Worm (Caenorhabditis elegans) whole organism, mixed stage, embryonic: ENCODE measurements around the gene C16D2.1.

ENCODE experiments used
- M03D4.4 ChIP-seq: sonication (generic microtip); optimal IDR thresholded peaks from 2 replicates; lab custom pipeline; 2017; ENCODE audit warnings: mild to moderate bottlenecking, missing genetic modification characterization, missing compliant biosample characterization
- bed-3 ChIP-seq: fragments of 200-800 bp; sonication (Bioruptor generic); optimal IDR thresholded peaks from 3 replicates; lab custom pipeline; 2018; ENCODE audit warnings: mild to moderate bottlenecking, missing genetic modification characterization, moderate library complexity, missing compliant biosample characterization
- blmp-1 ChIP-seq: fragments of 150-350 bp; optimal IDR thresholded peaks from 2 replicates; lab custom pipeline; 2014; ENCODE audit warnings: missing biosample characterization, missing genetic modification characterization
- ceh-39 ChIP-seq: fragments of 150-350 bp; optimal IDR thresholded peaks from 2 replicates; lab custom pipeline; 2014; ENCODE audit warnings: missing biosample characterization, missing genetic modification characterization
- ceh-43 ChIP-seq: fragments of 200-800 bp; sonication (Bioruptor generic); optimal IDR thresholded peaks from 2 replicates; lab custom pipeline; 2018; ENCODE audit warnings: mild to moderate bottlenecking, missing genetic modification characterization, moderate library complexity, missing compliant biosample characterization
- ces-1 ChIP-seq: fragments of 150-350 bp; optimal IDR thresholded peaks from 2 replicates; lab custom pipeline; 2014; ENCODE audit warnings: missing biosample characterization, missing genetic modification reagents, missing genetic modification characterization
- cnd-1 ChIP-seq: fragments of 200-800 bp; sonication (Bioruptor generic); optimal IDR thresholded peaks from 2 replicates; lab custom pipeline; 2018; ENCODE audit warnings: mild to moderate bottlenecking, missing genetic modification characterization, missing compliant biosample characterization
- drap-1 ChIP-seq: fragments of 200-800 bp; sonication (Bioruptor generic); optimal IDR thresholded peaks from 3 replicates; lab custom pipeline; 2018; ENCODE audit warnings: mild to moderate bottlenecking, missing genetic modification characterization, missing compliant biosample characterization
- elt-1 ChIP-seq: sonication (generic microtip); optimal IDR thresholded peaks from 2 replicates; lab custom pipeline; 2017; ENCODE audit warnings: missing genetic modification characterization, mild to moderate bottlenecking, missing compliant biosample characterization, antibody characterized with exemption, moderate library complexity, borderline replicate concordance; ENCODE audit not compliant: insufficient read depth
- flh-1 ChIP-seq: fragments of 200-800 bp; sonication (Bioruptor generic); optimal IDR thresholded peaks from 2 replicates; lab custom pipeline; 2018; ENCODE audit warnings: mild to moderate bottlenecking, missing genetic modification characterization, moderate library complexity, missing compliant biosample characterization
- ham-2 ChIP-seq: fragments of 200-800 bp; sonication (Bioruptor generic); optimal IDR thresholded peaks from 2 replicates; lab custom pipeline; 2018; ENCODE audit warnings: mild to moderate bottlenecking, missing genetic modification characterization, missing compliant biosample characterization
- hlh-1 ChIP-seq: fragments of 150-350 bp; optimal IDR thresholded peaks from 2 replicates; lab custom pipeline; 2014; ENCODE audit warnings: missing biosample characterization, missing genetic modification reagents, missing genetic modification characterization
- lin-13 ChIP-seq: fragments of 150-350 bp; optimal IDR thresholded peaks from 2 replicates; lab custom pipeline; 2014; ENCODE audit warnings: missing biosample characterization, missing genetic modification characterization
- lin-32 ChIP-seq: fragments of 200-800 bp; sonication (Bioruptor generic); optimal IDR thresholded peaks from 2 replicates; lab custom pipeline; 2018; ENCODE audit warnings: mild to moderate bottlenecking, missing genetic modification characterization, missing compliant biosample characterization
- lsy-2 ChIP-seq: fragments of 150-350 bp; optimal IDR thresholded peaks from 2 replicates; lab custom pipeline; 2014; ENCODE audit warnings: missing biosample characterization, missing genetic modification characterization
- mep-1 ChIP-seq: fragments of 150-350 bp; optimal IDR thresholded peaks from 2 replicates; lab custom pipeline; 2017; ENCODE audit warnings: missing biosample characterization, missing genetic modification reagents, missing genetic modification characterization, inconsistent platforms
- mls-2 ChIP-seq: sonication (generic microtip); optimal IDR thresholded peaks from 2 replicates; lab custom pipeline; 2016; ENCODE audit warnings: mild to moderate bottlenecking, missing genetic modification characterization, moderate library complexity, missing compliant biosample characterization
- nhr-12 ChIP-seq: fragments of 150-350 bp; optimal IDR thresholded peaks from 2 replicates; lab custom pipeline; 2014; ENCODE audit warnings: missing biosample characterization, missing genetic modification characterization
- nhr-2 ChIP-seq: fragments of 150-350 bp; optimal IDR thresholded peaks from 2 replicates; lab custom pipeline; 2014; ENCODE audit warnings: missing biosample characterization, missing genetic modification characterization
- nhr-237 ChIP-seq: fragments of 150-350 bp; optimal IDR thresholded peaks from 2 replicates; lab custom pipeline; 2014; ENCODE audit warnings: missing biosample characterization, missing genetic modification characterization
- nhr-28 ChIP-seq: fragments of 150-350 bp; optimal IDR thresholded peaks from 2 replicates; lab custom pipeline; 2014; ENCODE audit warnings: missing biosample characterization, missing genetic modification characterization
- nhr-76 ChIP-seq: sonication (generic microtip); optimal IDR thresholded peaks from 2 replicates; lab custom pipeline; 2017; ENCODE audit warnings: missing biosample characterization, missing genetic modification characterization
- pha-4 ChIP-seq: fragments of 150-350 bp; optimal IDR thresholded peaks from 2 replicates; lab custom pipeline; 2018; ENCODE audit warnings: missing biosample characterization, missing genetic modification reagents, missing genetic modification characterization
- sem-2 ChIP-seq: fragments of 200-800 bp; sonication (Bioruptor generic); optimal IDR thresholded peaks from 2 replicates; lab custom pipeline; 2018; ENCODE audit warnings: mild to moderate bottlenecking, missing genetic modification characterization, missing compliant biosample characterization
- snpc-4 ChIP-seq: fragments of 150-350 bp; optimal IDR thresholded peaks from 2 replicates; lab custom pipeline; 2014; ENCODE audit warnings: missing biosample characterization, missing genetic modification characterization
- sptf-1 ChIP-seq: sonication (generic microtip); optimal IDR thresholded peaks from 2 replicates; lab custom pipeline; 2017; ENCODE audit warnings: mild to moderate bottlenecking, missing genetic modification characterization, moderate library complexity, missing compliant biosample characterization
- tbx-8 ChIP-seq: fragments of 200-800 bp; sonication (Bioruptor generic); optimal IDR thresholded peaks from 2 replicates; lab custom pipeline; 2018; ENCODE audit warnings: mild to moderate bottlenecking, missing genetic modification characterization, moderate library complexity, missing compliant biosample characterization
- unc-120 ChIP-seq: sonication (generic microtip); optimal IDR thresholded peaks from 2 replicates; lab custom pipeline; 2017; ENCODE audit warnings: missing genetic modification characterization, missing compliant biosample characterization; ENCODE audit not compliant: poor library complexity, severe bottlenecking
- unc-39 ChIP-seq: fragments of 150-350 bp; optimal IDR thresholded peaks from 2 replicates; lab custom pipeline; 2014; ENCODE audit warnings: missing biosample characterization, missing genetic modification characterization
- unc-62 ChIP-seq: fragments of 150-350 bp; optimal IDR thresholded peaks from 2 replicates; lab custom pipeline; 2014; ENCODE audit warnings: missing biosample characterization, missing genetic modification reagents, missing genetic modification characterization
- zip-8 ChIP-seq: fragments of 150-350 bp; optimal IDR thresholded peaks from 2 replicates; lab custom pipeline; 2014; ENCODE audit warnings: missing biosample characterization, missing genetic modification characterization
- ztf-11 ChIP-seq: fragments of 150-350 bp; optimal IDR thresholded peaks from 2 replicates; lab custom pipeline; 2014; ENCODE audit warnings: missing biosample characterization, missing genetic modification characterization

Gene C16D2.1

DNA sequence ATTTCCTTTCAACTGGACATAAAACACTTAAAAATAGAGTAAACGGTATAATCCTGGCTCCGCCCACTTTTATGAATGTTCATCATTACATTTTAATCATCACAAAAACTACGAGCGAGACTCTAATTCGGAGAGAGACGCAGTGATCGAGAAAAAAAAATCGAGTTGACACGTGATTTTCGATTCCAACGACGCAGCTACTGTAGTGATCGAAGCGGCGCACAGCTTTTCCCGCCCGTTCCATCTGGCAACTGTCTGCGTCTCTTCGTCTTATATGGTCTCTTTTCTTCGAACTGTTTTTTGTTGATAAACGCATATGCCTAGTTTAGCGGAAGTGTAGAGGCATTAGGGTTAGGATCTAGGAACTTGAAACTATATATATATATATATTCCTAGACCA is 17.7 kb upstream of the C16D2.1 start:
- TF ChIP-seq nhr-2 (tag; lab: Kevin White, UChicago) (no peak), nhr-76 (tag; lab: Kevin White, UChicago) (no peak), sptf-1 (tag; lab: Kevin White, UChicago) (no peak), unc-120 (no peak), ceh-39 (no peak), ces-1 (GFP tag; lab: Kevin White, UChicago) (no peak), lsy-2 (tag; lab: Kevin White, UChicago) (no peak), mep-1 (tag; lab: Kevin White, UChicago) (no peak), mls-2 (no peak), ceh-43 (GFP tag; lab: Kevin White, UChicago) (no peak), M03D4.4 (tag; lab: Kevin White, UChicago) (no peak), bed-3 (GFP tag; lab: Kevin White, UChicago) (no peak), lin-32 (GFP tag; lab: Kevin White, UChicago) (no peak), blmp-1 (tag; lab: Kevin White, UChicago) (no peak), drap-1 (GFP tag; lab: Kevin White, UChicago) (no peak), pha-4 (tag; lab: Kevin White, UChicago) (no peak)

DNA sequence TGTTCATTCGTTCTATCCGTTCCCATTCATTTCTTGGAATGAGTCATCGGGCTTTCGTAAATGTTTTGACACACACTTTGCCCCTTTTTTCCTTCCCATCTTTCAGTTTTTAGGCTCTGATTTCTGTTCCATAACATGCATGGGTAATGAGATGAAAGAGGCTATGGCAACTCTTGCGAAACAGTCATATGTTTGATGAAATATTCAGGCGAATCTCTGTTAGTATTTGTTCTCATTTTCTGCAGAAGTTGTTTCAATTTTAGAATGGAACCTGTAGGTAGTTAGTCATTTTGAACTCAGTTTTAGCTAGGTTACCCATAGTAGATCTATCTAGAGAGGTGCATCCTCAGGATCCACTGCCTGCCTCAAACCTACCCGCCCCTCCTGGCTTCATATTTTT is 16.5 kb upstream of the C16D2.1 start:
- no peak for TF ChIP-seq lin-13 (tag; lab: Kevin White, UChicago)
- no peak for TF ChIP-seq flh-1 (GFP tag; lab: Kevin White, UChicago)
- no peak for TF ChIP-seq ham-2
- TF ChIP-seq mep-1 (tag; lab: Kevin White, UChicago) = no peak
- TF ChIP-seq unc-120 = no peak
- no peak for TF ChIP-seq nhr-237 (tag; lab: Kevin White, UChicago)
- no peak for TF ChIP-seq ces-1 (GFP tag; lab: Kevin White, UChicago)
- no peak for TF ChIP-seq nhr-2 (tag; lab: Kevin White, UChicago)
- no peak for TF ChIP-seq cnd-1 (tag; lab: Kevin White, UChicago)
- no peak for TF ChIP-seq nhr-12 (tag; lab: Kevin White, UChicago)
- no peak for TF ChIP-seq blmp-1 (tag; lab: Kevin White, UChicago)
- TF ChIP-seq sem-2 (GFP tag; lab: Kevin White, UChicago) = no peak
- no peak for TF ChIP-seq hlh-1
- TF ChIP-seq, all 35 proteins: peak for 0

DNA sequence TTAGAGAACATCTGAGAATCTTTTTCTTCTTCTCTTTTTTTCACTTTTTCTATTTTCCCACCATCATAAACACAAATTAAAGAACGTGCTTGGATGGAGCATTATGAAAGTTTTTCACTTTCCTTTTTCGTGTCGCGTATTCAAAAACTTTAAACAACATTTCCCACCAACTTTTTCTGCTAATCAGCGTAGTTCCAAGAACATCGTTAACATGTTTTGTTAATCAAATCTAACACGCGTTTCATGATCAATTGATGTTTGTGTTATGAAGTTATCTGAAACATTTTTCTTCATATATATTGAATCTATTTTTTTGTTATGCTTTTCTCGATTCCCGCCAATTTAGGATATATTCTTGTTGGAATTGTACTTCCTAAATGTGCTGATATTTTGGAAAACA is 15.8 kb upstream of the C16D2.1 start:
- TF ChIP-seq mep-1 (tag; lab: Kevin White, UChicago) (no peak), nhr-76 (tag; lab: Kevin White, UChicago) (no peak), hlh-1 (no peak), lin-13 (tag; lab: Kevin White, UChicago) (no peak), snpc-4 (tag; lab: Kevin White, UChicago) (no peak)

DNA sequence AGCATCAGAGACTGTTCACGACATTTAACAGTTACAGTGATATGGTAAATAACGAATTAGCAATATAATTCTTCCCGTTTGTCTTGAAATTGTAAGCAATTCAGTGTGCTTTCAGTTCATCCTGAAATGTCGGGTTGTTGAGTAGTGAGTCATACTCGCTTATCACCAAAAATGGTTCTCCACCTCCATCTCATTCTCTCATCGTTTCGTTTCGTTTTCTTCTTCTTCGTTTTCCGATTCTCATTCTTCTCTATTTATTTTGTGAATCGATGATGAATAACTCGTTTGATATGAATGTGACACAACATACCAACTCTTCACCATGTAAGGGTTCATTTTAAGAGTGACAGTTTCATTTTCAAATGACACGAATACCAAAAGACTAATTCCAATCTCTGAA is 15.1 kb upstream of the C16D2.1 start:
- TF ChIP-seq nhr-28 (tag; lab: Kevin White, UChicago) = no peak
- no peak for TF ChIP-seq ceh-39
- TF ChIP-seq unc-120 = no peak
- TF ChIP-seq ztf-11 (tag; lab: Kevin White, UChicago) = no peak
- no peak for TF ChIP-seq cnd-1 (tag; lab: Kevin White, UChicago)
- TF ChIP-seq sptf-1 (tag; lab: Kevin White, UChicago) = no peak
- TF ChIP-seq tbx-8 (GFP tag; lab: Kevin White, UChicago) = no peak
- TF ChIP-seq unc-39 (tag; lab: Kevin White, UChicago) = no peak
- TF ChIP-seq ces-1 (GFP tag; lab: Kevin White, UChicago) = no peak
- TF ChIP-seq elt-1 (tag; lab: Kevin White, UChicago) = no peak

DNA sequence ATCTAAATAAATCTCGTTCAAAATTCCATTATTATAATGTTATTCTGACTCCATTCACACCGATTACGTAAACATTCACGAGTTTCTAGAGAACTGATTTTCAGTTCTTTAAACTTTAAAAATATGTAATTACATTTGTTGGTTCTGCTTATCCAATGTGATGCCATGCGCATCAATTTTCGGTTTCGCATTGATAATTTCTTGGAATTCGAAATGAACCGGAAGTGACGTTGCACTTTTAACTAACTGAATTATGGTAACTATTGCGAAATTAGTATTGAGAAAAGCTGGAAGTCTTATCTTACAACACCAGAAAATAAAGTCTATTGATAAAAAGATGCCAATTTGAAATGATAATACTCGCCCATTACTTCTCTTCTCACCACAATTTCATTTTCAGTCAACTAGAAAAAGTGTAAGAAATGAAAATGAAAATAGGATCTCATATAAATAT is 13.6 kb upstream of the C16D2.1 start:
- TF ChIP-seq lsy-2 (tag; lab: Kevin White, UChicago) = no peak
- no peak for TF ChIP-seq nhr-28 (tag; lab: Kevin White, UChicago)
- no peak for TF ChIP-seq mep-1 (tag; lab: Kevin White, UChicago)
- no peak for TF ChIP-seq blmp-1 (tag; lab: Kevin White, UChicago)
- TF ChIP-seq unc-62 (GFP tag; lab: Kevin White, UChicago) = no peak
- TF ChIP-seq bed-3 (GFP tag; lab: Kevin White, UChicago) = no peak
- no peak for TF ChIP-seq lin-13 (tag; lab: Kevin White, UChicago)
- no peak for TF ChIP-seq pha-4 (tag; lab: Kevin White, UChicago)
- no peak for TF ChIP-seq mls-2
- no peak for TF ChIP-seq M03D4.4 (tag; lab: Kevin White, UChicago)
- TF ChIP-seq zip-8 (tag; lab: Kevin White, UChicago) = no peak
- no peak for TF ChIP-seq drap-1 (GFP tag; lab: Kevin White, UChicago)
- TF ChIP-seq, all 35 proteins: peak for 0
